Worm (Caenorhabditis elegans): ENCODE data around the gene miro-1.
"Not testable (repeated sequence)": the region's sequence is repeated elsewhere in the genome, so short reads cannot be mapped to it uniquely, and the experiment has no call there.

The miro-1 gene

ce11 chrIV:4715785-4716184, at the start of gene miro-1:
Gene miro-1 (minus strand): TSS chrIV:4715807.
- not testable (repeated sequence) for TF ChIP-seq ztf-11, nhr-237, mdl-1 (tag; optimal IDR thresholded peaks at IDR 0.05)

- TF ChIP-seq nhr-12 (tag; optimal IDR thresholded peaks at IDR 0.05) (no peak), ama-1 (optimal IDR thresholded peaks at IDR 0.05) (no peak), peb-1 (tag; optimal IDR thresholded peaks at IDR 0.05) (no peak), mbf-1 (tag; optimal IDR thresholded peaks at IDR 0.05) (no peak), nhr-77 (tag; optimal IDR thresholded peaks at IDR 0.05) (no peak), Y55F3AM.14 (GFP tag; optimal IDR thresholded peaks at IDR 0.05) (no peak), sem-4 (tag; optimal IDR thresholded peaks at IDR 0.05) (no peak), C34F6.9 (tag; optimal IDR thresholded peaks at IDR 0.05) (no peak), mab-5 (tag; optimal IDR thresholded peaks at IDR 0.05) (no peak), blmp-1 (tag; optimal IDR thresholded peaks at IDR 0.05; ENCODE audit: insufficient read depth) (no peak), dmd-4 (tag; optimal IDR thresholded peaks at IDR 0.05) (no peak), nhr-129 (tag; optimal IDR thresholded peaks at IDR 0.05) (no peak), R02D3.7 (tag; optimal IDR thresholded peaks at IDR 0.05) (no peak), lsy-2 (tag; optimal IDR thresholded peaks at IDR 0.05) (no peak), unc-39 (tag; optimal IDR thresholded peaks at IDR 0.05) (no peak), elt-1 (tag; optimal IDR thresholded peaks at IDR 0.05) (no peak), ceh-16 (tag; optimal IDR thresholded peaks at IDR 0.05) (no peak), egl-27 (tag; optimal IDR thresholded peaks at IDR 0.05) (no peak), elt-3 (tag; optimal IDR thresholded peaks at IDR 0.05) (no peak)
Measured at ce11 chrIV:4764422-4764821, 48.8 kb upstream of the miro-1 start, which contains the start of gene npp-26. Gene npp-26 (plus strand): TSS chrIV:4764722.

ce11 chrIV:4763844-4764243, 48.2 kb upstream of the miro-1 start, which contains the start of gene Y17G9B.2:
Gene Y17G9B.2 (plus strand): TSS chrIV:4764144.
- no peak for TF ChIP-seq mdl-1 (tag; optimal IDR thresholded peaks at IDR 0.05)
- no peak for TF ChIP-seq sma-3 (GFP tag; optimal IDR thresholded peaks at IDR 0.05)
- TF ChIP-seq nhr-10 (tag; optimal IDR thresholded peaks at IDR 0.05) = no peak
- TF ChIP-seq ztf-4 (tag; optimal IDR thresholded peaks at IDR 0.05) = no peak
- no peak for TF ChIP-seq F13H6.1 (tag; optimal IDR thresholded peaks at IDR 0.05)
- TF ChIP-seq unc-39 (tag; optimal IDR thresholded peaks at IDR 0.05) = no peak
- no peak for TF ChIP-seq ztf-11 (tag; optimal IDR thresholded peaks at IDR 0.05)
- no peak for TF ChIP-seq zag-1 (tag; optimal IDR thresholded peaks at IDR 0.05)
- no peak for TF ChIP-seq snpc-4 (tag; optimal IDR thresholded peaks at IDR 0.05)

DNA sequence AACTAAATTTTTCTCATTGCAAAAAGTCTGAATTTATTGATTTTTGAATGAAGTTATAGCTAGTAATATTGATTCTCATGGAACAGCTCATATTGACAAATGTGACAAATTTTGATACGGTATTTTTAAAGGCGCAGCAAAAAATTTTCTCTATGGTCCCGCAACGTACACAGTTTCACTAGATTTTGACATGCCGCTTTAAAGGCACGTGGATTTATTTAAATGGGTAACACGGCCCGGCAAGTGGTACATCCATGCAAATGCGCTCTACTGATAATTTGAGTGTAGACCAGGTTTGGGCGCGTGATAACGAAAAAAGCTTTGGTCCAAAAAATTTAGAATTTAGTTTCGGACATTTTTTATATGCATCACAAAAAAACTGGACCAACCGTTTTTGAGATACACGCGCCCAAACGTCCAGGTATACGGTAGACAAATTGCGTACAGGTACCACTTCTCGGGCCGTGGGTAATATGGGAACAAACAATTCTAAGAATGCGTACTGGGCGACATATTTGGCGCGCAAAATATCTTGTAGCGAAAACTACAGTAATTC, 47.5 kb upstream of the miro-1 start:
- peak in 1 of 2 experiments; percentile 52 for TF ChIP-seq lsy-2 (tag; optimal IDR thresholded peaks at IDR 0.05)

DNA sequence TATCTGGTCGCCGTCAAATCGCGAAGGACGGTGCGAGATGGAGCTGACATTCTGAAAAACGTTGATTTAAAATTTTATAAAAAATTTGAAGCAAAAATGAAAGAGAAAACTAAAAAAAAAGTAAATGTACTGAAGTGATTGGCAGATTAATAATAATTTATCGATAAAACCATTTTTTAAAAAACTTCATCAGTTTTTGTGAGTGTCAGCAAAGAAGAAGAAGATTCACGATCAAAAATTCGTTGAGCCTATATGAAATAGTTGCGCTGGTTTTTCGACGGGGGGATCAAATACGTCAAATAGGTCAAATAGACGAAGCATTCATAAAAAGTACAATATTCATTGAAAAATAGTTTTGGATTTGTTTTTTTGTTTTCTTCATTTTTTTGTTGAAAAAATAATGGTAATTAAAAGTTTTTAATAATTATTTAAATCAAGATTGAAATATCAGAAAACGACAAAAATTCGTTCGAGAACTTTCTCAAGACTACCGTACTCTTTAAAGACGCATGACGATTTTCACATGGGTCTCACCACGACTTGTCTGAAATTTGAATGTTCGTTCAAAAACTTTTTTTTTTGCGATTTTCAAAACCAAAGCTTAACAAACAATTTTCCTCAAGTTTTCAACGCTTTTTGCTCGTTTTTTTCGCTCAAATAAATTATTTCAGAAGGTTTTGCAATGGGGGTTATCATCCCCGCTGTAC, 44.9 kb upstream of the miro-1 start, which contains the start of the genes memi-1 and cyp-31A3:
TSS of gene memi-1 (minus strand) at position 51 of the 707 bp plus-strand sequence.
TSS of gene cyp-31A3 (plus strand) at position 672 of the 707 bp plus-strand sequence.
- TF ChIP-seq blmp-1 (tag; optimal IDR thresholded peaks at IDR 0.05; ENCODE audit: insufficient read depth) = no peak
- no peak for TF ChIP-seq unc-39 (tag; optimal IDR thresholded peaks at IDR 0.05)
- TF ChIP-seq elt-3 (tag; optimal IDR thresholded peaks at IDR 0.05) = no peak
- TF ChIP-seq alr-1 (tag; optimal IDR thresholded peaks at IDR 0.05) = no peak
- no peak for TF ChIP-seq ceh-16 (tag; optimal IDR thresholded peaks at IDR 0.05)

DNA sequence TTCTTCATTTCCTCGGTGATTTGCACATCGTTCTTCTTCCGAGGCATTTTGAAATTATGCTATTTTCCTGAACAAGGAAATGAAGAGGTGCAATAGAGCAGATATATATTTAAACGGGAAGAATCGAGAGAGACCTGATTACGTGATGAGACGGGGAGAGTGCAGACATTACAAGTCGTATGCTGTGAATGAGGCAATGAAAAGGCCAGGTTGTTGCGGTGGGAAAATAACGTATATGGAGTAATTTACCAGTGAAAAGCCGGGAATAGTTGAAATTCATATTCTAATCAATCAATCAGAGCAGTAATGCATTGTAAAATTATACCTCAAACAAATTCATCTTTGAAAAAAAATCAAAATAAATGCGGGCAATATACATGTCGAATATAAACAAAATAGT, 43.1 kb upstream of the miro-1 start, which contains the start of gene Y17G9B.8:
TSS of gene Y17G9B.8 (minus strand) at position 182 of the 400 bp plus-strand sequence.
- TF ChIP-seq alr-1 (tag; optimal IDR thresholded peaks at IDR 0.05) = no peak
- peak in 1 of 2 experiments; percentile 24 for TF ChIP-seq lsy-2 (tag; optimal IDR thresholded peaks at IDR 0.05)
- TF ChIP-seq peb-1 (tag; optimal IDR thresholded peaks at IDR 0.05) = no peak

All from whole organism, L2 larva.